Fruit fly (Drosophila melanogaster) whole organism, embryonic: Measurements from ENCODE around the gene MRG15.

Source experiments
- Abd-B ChIP-seq: fragments of 200-800 bp; sonication (Bioruptor generic); optimal IDR thresholded peaks from 2 replicates; lab custom pipeline; 2018; ENCODE audit warnings: missing biosample characterization, mild to moderate bottlenecking, missing genetic modification characterization, moderate library complexity
- Bteb2 ChIP-seq: fragments of 200-800 bp; sonication (Bioruptor generic); optimal IDR thresholded peaks from 2 replicates; lab custom pipeline; 2016; ENCODE audit warnings: missing biosample characterization, missing genetic modification characterization
- CG10321 ChIP-seq: fragments of 200-800 bp; sonication (Bioruptor generic); IDR thresholded peaks from 2 replicates; pipeline ENCODE4 v1.3.6; 2022; ENCODE audit warnings: missing biosample characterization, missing genetic modification characterization
- CG15073 ChIP-seq: fragments of 200-800 bp; sonication (Bioruptor generic); optimal IDR thresholded peaks from 2 replicates; lab custom pipeline; 2016; ENCODE audit warnings: missing biosample characterization, missing genetic modification characterization
- CG15514 ChIP-seq: fragments of 200-800 bp; sonication (Bioruptor generic); optimal IDR thresholded peaks from 3 replicates; lab custom pipeline; 2017; ENCODE audit warnings: missing biosample characterization, missing genetic modification characterization, mild to moderate bottlenecking, moderate library complexity, missing genetic modification reagents
- CG2116 ChIP-seq: fragments of 200-800 bp; sonication (Bioruptor generic); optimal IDR thresholded peaks from 3 replicates; lab custom pipeline; 2018; ENCODE audit warnings: missing biosample characterization, mild to moderate bottlenecking, missing genetic modification characterization
- CG3995 ChIP-seq: fragments of 200-800 bp; sonication (Bioruptor generic); optimal IDR thresholded peaks from 3 replicates; lab custom pipeline; 2016; ENCODE audit warnings: missing biosample characterization, missing genetic modification characterization
- CG4404 ChIP-seq: fragments of 200-800 bp; sonication (Bioruptor generic); IDR thresholded peaks from 2 replicates; pipeline ENCODE4 v1.3.6; 2022; ENCODE audit warnings: missing biosample characterization, missing genetic modification characterization
- CG4617 ChIP-seq: fragments of 200-800 bp; sonication (Bioruptor generic); optimal IDR thresholded peaks from 3 replicates; lab custom pipeline; 2016; ENCODE audit warnings: missing biosample characterization, missing genetic modification characterization, borderline replicate concordance
- CG7963 ChIP-seq: fragments of 200-800 bp; sonication (Bioruptor generic); IDR thresholded peaks from 3 replicates; pipeline ENCODE4 v1.3.6; 2022; ENCODE audit warnings: missing biosample characterization, missing genetic modification characterization; ENCODE audit not compliant: partially characterized antibody
- CG8089 ChIP-seq: fragments of 200-800 bp; sonication (Bioruptor generic); optimal IDR thresholded peaks from 3 replicates; lab custom pipeline; 2016; ENCODE audit warnings: missing biosample characterization, missing genetic modification characterization
- CG8290 ChIP-seq, 3 experiments: fragments of 200-800 bp; sonication (Bioruptor generic); optimal IDR thresholded peaks; 2 replicates each; lab custom pipeline; 2016 to 2019; ENCODE audit warnings: missing biosample characterization in 3 of 3, missing genetic modification characterization in 3 of 3, mild to moderate bottlenecking in 2 of 3, moderate library complexity in 1 of 3
- CG9932 ChIP-seq: fragments of 200-800 bp; sonication (Bioruptor generic); IDR thresholded peaks from 2 replicates; pipeline ENCODE4 v1.3.6; 2022; ENCODE audit warnings: missing biosample characterization, missing genetic modification characterization
- CoRest ChIP-seq: fragments of 200-800 bp; sonication (Bioruptor generic); optimal IDR thresholded peaks from 3 replicates; lab custom pipeline; 2018; ENCODE audit warnings: missing biosample characterization, mild to moderate bottlenecking, missing genetic modification characterization, moderate library complexity
- Dek ChIP-seq: fragments of 200-800 bp; sonication (Bioruptor generic); optimal IDR thresholded peaks from 3 replicates; lab custom pipeline; 2019; ENCODE audit warnings: missing biosample characterization, mild to moderate bottlenecking, missing genetic modification characterization, moderate library complexity
- Doc3 ChIP-seq: fragments of 200-800 bp; sonication (Bioruptor generic); IDR thresholded peaks from 3 replicates; pipeline ENCODE4 v1.3.6; 2022; ENCODE audit warnings: missing biosample characterization, missing genetic modification characterization; ENCODE audit not compliant: partially characterized antibody
- E2f2 ChIP-seq: fragments of 200-800 bp; sonication (Bioruptor generic); IDR thresholded peaks from 2 replicates; pipeline ENCODE4 v1.3.6; 2022; ENCODE audit warnings: missing biosample characterization, missing genetic modification characterization
- Fer2 ChIP-seq: fragments of 200-800 bp; sonication (Bioruptor generic); optimal IDR thresholded peaks from 2 replicates; lab custom pipeline; 2018; ENCODE audit warnings: missing biosample characterization, mild to moderate bottlenecking, missing genetic modification characterization, moderate library complexity
- HLH54F ChIP-seq: fragments of 200-800 bp; sonication (Bioruptor generic); optimal IDR thresholded peaks from 3 replicates; lab custom pipeline; 2016; ENCODE audit warnings: missing biosample characterization, missing genetic modification characterization
- HmgD ChIP-seq: fragments of 200-800 bp; sonication (Bioruptor generic); optimal IDR thresholded peaks from 3 replicates; lab custom pipeline; 2016; ENCODE audit warnings: missing biosample characterization, missing genetic modification characterization
- HmgZ ChIP-seq: fragments of 200-800 bp; sonication (Bioruptor generic); optimal IDR thresholded peaks from 2 replicates; lab custom pipeline; 2018; ENCODE audit warnings: missing biosample characterization, mild to moderate bottlenecking, missing genetic modification characterization
- Hr39 ChIP-seq: fragments of >200 bp; optimal IDR thresholded peaks from 2 replicates; lab custom pipeline; 2017
- Lpt ChIP-seq: fragments of >200 bp; optimal IDR thresholded peaks from 2 replicates; lab custom pipeline; 2018; ENCODE audit warnings: missing biosample characterization, missing genetic modification characterization
- Pdp1 ChIP-seq, 2 experiments: fragments of 200-800 bp; sonication (Bioruptor generic); optimal IDR thresholded peaks; 3 replicates each; lab custom pipeline; 2016; ENCODE audit warnings: missing biosample characterization in 2 of 2, missing genetic modification characterization in 2 of 2, mild to moderate bottlenecking in 1 of 2, moderate library complexity in 1 of 2
- Sin3A ChIP-seq: fragments of >200 bp; optimal IDR thresholded peaks from 2 replicates; lab custom pipeline; 2018
- Sox100B ChIP-seq: fragments of 200-800 bp; sonication (Bioruptor generic); optimal IDR thresholded peaks from 3 replicates; lab custom pipeline; 2018; ENCODE audit warnings: missing biosample characterization, mild to moderate bottlenecking, missing genetic modification characterization
- YL-1 ChIP-seq: fragments of 200-800 bp; sonication (Bioruptor generic); optimal IDR thresholded peaks from 3 replicates; lab custom pipeline; 2017; ENCODE audit warnings: missing biosample characterization, mild to moderate bottlenecking, missing genetic modification characterization
- ash1 ChIP-seq: fragments of 200-800 bp; sonication (Bioruptor generic); optimal IDR thresholded peaks from 2 replicates; lab custom pipeline; 2018; ENCODE audit warnings: missing biosample characterization, mild to moderate bottlenecking, missing genetic modification characterization
- cwo ChIP-seq: fragments of 200-800 bp; sonication (Bioruptor generic); optimal IDR thresholded peaks from 3 replicates; lab custom pipeline; 2017; ENCODE audit warnings: missing biosample characterization, missing genetic modification characterization, mild to moderate bottlenecking, moderate library complexity, missing genetic modification reagents
- dpn ChIP-seq, 2 experiments: fragments of 200-800 bp; sonication (Bioruptor generic); optimal IDR thresholded peaks; 3 replicates each; lab custom pipeline; 2016; ENCODE audit warnings: missing biosample characterization in 2 of 2, missing genetic modification characterization in 2 of 2
- jing ChIP-seq: fragments of 200-800 bp; sonication (Bioruptor generic); optimal IDR thresholded peaks from 2 replicates; lab custom pipeline; 2018; ENCODE audit warnings: missing biosample characterization, mild to moderate bottlenecking, missing genetic modification characterization
- jumu ChIP-seq: fragments of 200-800 bp; sonication (Bioruptor generic); optimal IDR thresholded peaks from 3 replicates; lab custom pipeline; 2016; ENCODE audit warnings: missing biosample characterization, missing genetic modification characterization
- lilli ChIP-seq: fragments of 200-800 bp; sonication (Bioruptor generic); optimal IDR thresholded peaks from 3 replicates; lab custom pipeline; 2016; ENCODE audit warnings: missing biosample characterization, missing genetic modification characterization
- mam ChIP-seq: fragments of 200-800 bp; sonication (Bioruptor generic); optimal IDR thresholded peaks from 3 replicates; lab custom pipeline; 2016; ENCODE audit warnings: missing biosample characterization, missing genetic modification characterization
- mld ChIP-seq: fragments of 200-800 bp; sonication (Bioruptor generic); IDR thresholded peaks from 3 replicates; pipeline ENCODE4 v1.3.6; 2022; ENCODE audit warnings: missing biosample characterization, missing genetic modification characterization; ENCODE audit not compliant: partially characterized antibody
- nerfin-2 ChIP-seq: fragments of 200-800 bp; sonication (Bioruptor generic); IDR thresholded peaks from 2 replicates; pipeline ENCODE4 v1.3.6; 2022; ENCODE audit warnings: missing biosample characterization, missing genetic modification characterization; ENCODE audit not compliant: partially characterized antibody
- phol ChIP-seq: fragments of 200-800 bp; sonication (Bioruptor generic); optimal IDR thresholded peaks from 3 replicates; lab custom pipeline; 2018; ENCODE audit warnings: missing biosample characterization, mild to moderate bottlenecking, missing genetic modification characterization, moderate library complexity
- pzg ChIP-seq: fragments of 200-800 bp; sonication (Bioruptor generic); optimal IDR thresholded peaks from 3 replicates; lab custom pipeline; 2018; ENCODE audit warnings: missing biosample characterization, mild to moderate bottlenecking, missing genetic modification characterization, moderate library complexity
- row ChIP-seq: fragments of 200-800 bp; sonication (Bioruptor generic); IDR thresholded peaks from 3 replicates; pipeline ENCODE4 v1.3.6; 2022; ENCODE audit warnings: missing biosample characterization, missing genetic modification characterization
- sqz ChIP-seq: fragments of 200-800 bp; sonication (Bioruptor generic); optimal IDR thresholded peaks from 3 replicates; lab custom pipeline; 2018; ENCODE audit warnings: missing biosample characterization, mild to moderate bottlenecking, missing genetic modification characterization
- tgo ChIP-seq: fragments of 200-800 bp; sonication (Bioruptor generic); IDR thresholded peaks from 3 replicates; pipeline ENCODE4 v1.3.6; 2022; ENCODE audit warnings: missing biosample characterization, missing genetic modification characterization
- tin ChIP-seq: fragments of 200-800 bp; sonication (Bioruptor generic); optimal IDR thresholded peaks from 3 replicates; lab custom pipeline; 2016; ENCODE audit warnings: missing biosample characterization, missing genetic modification characterization
- unc-4 ChIP-seq: fragments of 200-800 bp; sonication (Bioruptor generic); IDR thresholded peaks from 2 replicates; pipeline ENCODE4 v1.3.6; 2022; ENCODE audit warnings: missing biosample characterization, missing genetic modification characterization; ENCODE audit not compliant: partially characterized antibody
- vnd ChIP-seq: fragments of 200-800 bp; sonication (Bioruptor generic); IDR thresholded peaks from 3 replicates; pipeline ENCODE4 v1.3.6; 2022; ENCODE audit warnings: missing biosample characterization, missing genetic modification characterization; ENCODE audit not compliant: partially characterized antibody
- vvl ChIP-seq: fragments of 200-800 bp; sonication (Bioruptor generic); IDR thresholded peaks from 2 replicates; pipeline ENCODE4 v1.3.6; 2022; ENCODE audit warnings: missing biosample characterization, missing genetic modification characterization
- zen ChIP-seq: fragments of 200-800 bp; sonication (Bioruptor generic); optimal IDR thresholded peaks from 3 replicates; lab custom pipeline; 2018; ENCODE audit warnings: missing biosample characterization, mild to moderate bottlenecking, missing genetic modification characterization, moderate library complexity
- zen2 ChIP-seq: fragments of 200-800 bp; sonication (Bioruptor generic); IDR thresholded peaks from 3 replicates; pipeline ENCODE4 v1.3.6; 2022; ENCODE audit warnings: missing biosample characterization, missing genetic modification characterization; ENCODE audit not compliant: partially characterized antibody

The MRG15 gene

DNA sequence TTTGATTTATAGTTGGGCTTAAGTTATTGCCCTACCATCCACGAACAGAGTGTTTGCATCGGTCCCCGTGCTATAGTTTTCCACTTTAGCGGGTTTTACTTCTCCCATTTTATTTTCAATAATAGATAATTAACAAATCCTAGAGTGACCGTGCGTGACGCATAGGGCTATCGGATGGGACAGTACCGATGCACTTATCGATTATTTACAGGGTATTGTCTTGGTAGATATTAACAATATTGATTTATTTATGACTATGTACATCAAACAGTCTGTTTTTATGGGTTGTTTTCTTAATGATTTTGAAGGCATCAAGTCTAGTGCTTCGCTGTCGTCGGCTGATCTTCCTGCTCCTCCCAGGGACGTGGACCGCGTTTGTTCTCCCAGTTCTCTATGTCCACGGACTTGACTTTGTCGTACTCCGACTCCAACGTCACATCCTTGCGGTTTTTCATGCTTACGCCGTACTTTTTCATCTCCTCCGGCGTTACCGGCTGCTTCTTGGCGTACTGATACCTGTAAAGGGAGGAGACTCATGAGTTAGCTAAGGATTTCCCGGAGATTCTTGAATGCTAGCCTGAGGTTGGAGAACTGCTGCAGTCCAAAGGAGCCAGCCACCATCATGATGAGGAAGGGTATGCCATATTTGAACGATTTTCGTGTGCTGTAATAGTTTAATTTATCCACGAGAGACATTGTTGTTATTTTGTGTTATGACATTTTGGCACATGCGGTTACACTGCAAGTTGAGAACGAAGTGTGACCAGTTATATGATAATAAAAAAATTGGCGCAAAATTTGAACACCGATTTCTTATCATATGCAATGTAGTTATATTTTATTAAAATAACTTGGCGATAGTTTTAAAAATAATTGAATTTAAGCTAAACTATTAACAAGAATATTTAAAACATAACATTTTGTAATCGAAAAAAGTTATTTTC, at the start of gene MRG15, which contains the start of gene Tm1:
MRG15 (minus strand) TSS at position 184 of the 944 bp plus-strand sequence.
Tm1 (plus strand) TSS at position 295 of the 944 bp plus-strand sequence.
- no peak for TF ChIP-seq CoRest (tag; lab: Kevin White, UChicago)
- no peak for TF ChIP-seq CG4404
- no peak for TF ChIP-seq Lpt (GFP tag; lab: Kevin White, UChicago)
- peak; percentile 48; the same call in 2 of the 3 replicates for TF ChIP-seq CG7963 (GFP tag; lab: Robert Waterston, UW)
- TF ChIP-seq Sin3A (lab: Kevin White, UChicago) = peak; percentile 50
- no peak for TF ChIP-seq CG8089 (GFP tag; lab: Kevin White, UChicago)
- TF ChIP-seq HLH54F = peak; percentile 1
- TF ChIP-seq Doc3 (GFP tag; lab: Robert Waterston, UW) = peak; percentile 70
- no peak for TF ChIP-seq Hr39 (lab: Kevin White, UChicago)
- TF ChIP-seq unc-4 = peak; percentile 70
- TF ChIP-seq ash1 (GFP tag; lab: Kevin White, UChicago) = no peak
- TF ChIP-seq cwo (GFP tag; lab: Kevin White, UChicago) = no peak
- no peak for TF ChIP-seq CG8290 (GFP tag; optimal IDR thresholded peaks at IDR 0.05; lab: Kevin White, UChicago)
- peak in 1 of 2 experiments; percentile 30 for TF ChIP-seq CG8290 (tag; optimal IDR thresholded peaks at IDR 0.05; lab: Kevin White, UChicago)
- no peak for TF ChIP-seq Fer2
- TF ChIP-seq vvl (GFP tag; lab: Robert Waterston, UW) = peak; percentile 27; the same call in 1 of the 2 replicates
- no peak for TF ChIP-seq jing (GFP tag; lab: Kevin White, UChicago)
- peak; percentile 55 for TF ChIP-seq pzg (GFP tag; lab: Kevin White, UChicago)
- no peak for TF ChIP-seq CG15073 (GFP tag; lab: Kevin White, UChicago)
- peak; percentile 63; the same call in 1 of the 3 replicates for TF ChIP-seq zen2 (GFP tag; lab: Robert Waterston, UW)
- peak; percentile 91 for TF ChIP-seq E2f2
- TF ChIP-seq HmgZ (tag; lab: Kevin White, UChicago) = peak; percentile 40
- TF ChIP-seq CG15514 = peak; percentile 38
- peak; percentile 0 to 22 for TF ChIP-seq dpn (GFP tag; optimal IDR thresholded peaks at IDR 0.05; lab: Kevin White, UChicago)
- peak; percentile 33; the same call in 1 of the 2 replicates for TF ChIP-seq CG9932 (GFP tag; lab: Robert Waterston, UW)
- peak; percentile 28 for TF ChIP-seq Abd-B (GFP tag; lab: Kevin White, UChicago)
- peak; percentile 89 for TF ChIP-seq sqz (GFP tag; lab: Kevin White, UChicago)
- TF ChIP-seq phol (tag; lab: Kevin White, UChicago) = peak; percentile 45
- TF ChIP-seq HmgD (GFP tag; lab: Kevin White, UChicago) = no peak
- peak; percentile 67 for TF ChIP-seq nerfin-2 (GFP tag; lab: Robert Waterston, UW)
- TF ChIP-seq row (GFP tag; lab: Robert Waterston, UW) = peak; percentile 39; the same call in 2 of the 3 replicates
- TF ChIP-seq CG2116 (GFP tag; lab: Kevin White, UChicago) = peak; percentile 67
- TF ChIP-seq vnd (GFP tag; lab: Robert Waterston, UW) = peak; percentile 57; the same call in 1 of the 3 replicates
- TF ChIP-seq jumu (GFP tag; lab: Kevin White, UChicago) = peak; percentile 27
- no peak for TF ChIP-seq Bteb2 (GFP tag; lab: Kevin White, UChicago)
- TF ChIP-seq mam = no peak
- peak; percentile 43; the same call in 1 of the 3 replicates for TF ChIP-seq mld
- peak; percentile 32 for TF ChIP-seq lilli (GFP tag; lab: Kevin White, UChicago)
- TF ChIP-seq Dek (tag; lab: Kevin White, UChicago) = no peak
- TF ChIP-seq CG4617 (GFP tag; lab: Kevin White, UChicago) = peak; percentile 51
- no peak for TF ChIP-seq CG3995
- peak; percentile 77 for TF ChIP-seq zen
- no peak for TF ChIP-seq tin (GFP tag; lab: Kevin White, UChicago)
- TF ChIP-seq CG10321 = no peak
- no peak for TF ChIP-seq tgo
- TF ChIP-seq Sox100B (GFP tag; lab: Kevin White, UChicago) = no peak
- peak; percentile 50 for TF ChIP-seq YL-1
- peak in 1 of 2 experiments; percentile 95 for TF ChIP-seq Pdp1 (GFP tag; optimal IDR thresholded peaks at IDR 0.05; lab: Kevin White, UChicago)
